Fruit fly (Drosophila melanogaster) whole organism, prepupa: Measurements from ENCODE around the gene CG31683.

Experiments used
- Blimp-1 ChIP-seq: fragments of 200-800 bp; sonication (Bioruptor generic); optimal IDR thresholded peaks from 3 replicates; lab custom pipeline; 2017; ENCODE audit warnings: missing biosample characterization, missing genetic modification characterization, mild to moderate bottlenecking, moderate library complexity, missing genetic modification reagents
- CG11294 ChIP-seq: fragments of 200-800 bp; sonication (Bioruptor generic); IDR thresholded peaks from 2 replicates; pipeline ENCODE4 v1.3.6; 2022; ENCODE audit warnings: missing biosample characterization, missing genetic modification characterization
- CG11762 ChIP-seq: fragments of 200-800 bp; sonication (Bioruptor generic); optimal IDR thresholded peaks from 3 replicates; lab custom pipeline; 2016; ENCODE audit warnings: missing biosample characterization, missing genetic modification characterization; ENCODE audit not compliant: insufficient read depth
- CG15336 ChIP-seq: fragments of 200-800 bp; sonication (Bioruptor generic); IDR thresholded peaks from 2 replicates; pipeline ENCODE4 v1.3.6; 2022; ENCODE audit warnings: missing biosample characterization, missing genetic modification characterization
- CG1621 ChIP-seq: fragments of 200-800 bp; sonication (Bioruptor generic); optimal IDR thresholded peaks from 3 replicates; lab custom pipeline; 2018; ENCODE audit warnings: missing biosample characterization, mild to moderate bottlenecking, missing genetic modification characterization
- CG16779 ChIP-seq: fragments of 200-800 bp; sonication (Bioruptor generic); optimal IDR thresholded peaks from 3 replicates; lab custom pipeline; 2017; ENCODE audit warnings: missing biosample characterization, mild to moderate bottlenecking, missing genetic modification characterization
- CG31627 ChIP-seq: fragments of 200-800 bp; sonication (Bioruptor generic); optimal IDR thresholded peaks from 3 replicates; lab custom pipeline; 2016; ENCODE audit warnings: missing biosample characterization, missing genetic modification characterization
- CG32006 ChIP-seq: fragments of 200-800 bp; sonication (Bioruptor generic); optimal IDR thresholded peaks from 3 replicates; lab custom pipeline; 2017; ENCODE audit warnings: missing biosample characterization, mild to moderate bottlenecking, missing genetic modification characterization
- CG34406 ChIP-seq: fragments of 200-800 bp; sonication (Bioruptor generic); optimal IDR thresholded peaks from 3 replicates; lab custom pipeline; 2016; ENCODE audit warnings: missing biosample characterization, missing genetic modification characterization
- CG3919 ChIP-seq: fragments of 200-800 bp; sonication (Bioruptor generic); optimal IDR thresholded peaks from 3 replicates; lab custom pipeline; 2016; ENCODE audit warnings: missing biosample characterization, missing genetic modification characterization
- CG4318 ChIP-seq: fragments of 200-800 bp; sonication (Bioruptor generic); optimal IDR thresholded peaks from 3 replicates; lab custom pipeline; 2017; ENCODE audit warnings: missing biosample characterization, mild to moderate bottlenecking, missing genetic modification characterization
- CG6163 ChIP-seq: fragments of 200-800 bp; sonication (Bioruptor generic); IDR thresholded peaks from 3 replicates; pipeline ENCODE4 v1.3.6; 2022; ENCODE audit warnings: missing biosample characterization, missing genetic modification characterization
- CG6276 ChIP-seq: fragments of 200-800 bp; sonication (Bioruptor generic); optimal IDR thresholded peaks from 2 replicates; lab custom pipeline; 2017; ENCODE audit warnings: missing biosample characterization, mild to moderate bottlenecking, missing genetic modification characterization
- CG6808 ChIP-seq: fragments of 200-800 bp; sonication (Bioruptor generic); optimal IDR thresholded peaks from 3 replicates; lab custom pipeline; 2017; ENCODE audit warnings: missing biosample characterization, missing genetic modification characterization, mild to moderate bottlenecking, moderate library complexity, missing genetic modification reagents
- CG6854 ChIP-seq: fragments of 200-800 bp; sonication (Bioruptor generic); optimal IDR thresholded peaks from 2 replicates; lab custom pipeline; 2017; ENCODE audit warnings: missing biosample characterization, mild to moderate bottlenecking, missing genetic modification characterization
- CG7368 ChIP-seq: fragments of 200-800 bp; sonication (Bioruptor generic); optimal IDR thresholded peaks from 3 replicates; lab custom pipeline; 2016; ENCODE audit warnings: missing biosample characterization, missing genetic modification characterization
- CG8319 ChIP-seq: fragments of 200-800 bp; sonication (Bioruptor generic); optimal IDR thresholded peaks from 3 replicates; lab custom pipeline; 2016; ENCODE audit warnings: missing biosample characterization, missing genetic modification characterization
- CG8632 ChIP-seq: fragments of 200-800 bp; sonication (Bioruptor generic); optimal IDR thresholded peaks from 3 replicates; lab custom pipeline; 2016; ENCODE audit warnings: missing biosample characterization, missing genetic modification characterization
- CG9139 ChIP-seq: fragments of 200-800 bp; sonication (Bioruptor generic); optimal IDR thresholded peaks from 3 replicates; lab custom pipeline; 2017; ENCODE audit warnings: missing biosample characterization, mild to moderate bottlenecking, missing genetic modification characterization
- Eip78C ChIP-seq: fragments of 200-800 bp; sonication (Bioruptor generic); peaks from one replicate; lab custom pipeline; 2016; ENCODE audit warnings: missing biosample characterization, missing genetic modification characterization
- Eip93F ChIP-seq: fragments of 200-800 bp; sonication (Bioruptor generic); optimal IDR thresholded peaks from 2 replicates; lab custom pipeline; 2016; ENCODE audit warnings: missing biosample characterization, mild to moderate bottlenecking, missing genetic modification characterization
- Ets21C ChIP-seq: fragments of 200-800 bp; sonication (Bioruptor generic); optimal IDR thresholded peaks from 3 replicates; lab custom pipeline; 2016; ENCODE audit warnings: missing biosample characterization, missing genetic modification characterization
- Hr4 ChIP-seq: fragments of 200-800 bp; sonication (Bioruptor generic); optimal IDR thresholded peaks from 3 replicates; lab custom pipeline; 2016; ENCODE audit warnings: missing biosample characterization, missing genetic modification characterization
- Met ChIP-seq: fragments of 200-800 bp; sonication (Bioruptor generic); optimal IDR thresholded peaks from 3 replicates; lab custom pipeline; 2016; ENCODE audit warnings: missing biosample characterization, missing genetic modification characterization
- OdsH ChIP-seq: fragments of 200-800 bp; sonication (Bioruptor generic); optimal IDR thresholded peaks from 3 replicates; lab custom pipeline; 2016; ENCODE audit warnings: missing biosample characterization, missing genetic modification characterization
- Smox ChIP-seq: fragments of 200-800 bp; sonication (Bioruptor generic); optimal IDR thresholded peaks from 3 replicates; lab custom pipeline; 2016; ENCODE audit warnings: missing biosample characterization, missing genetic modification characterization
- Sox14 ChIP-seq: fragments of 200-800 bp; sonication (Bioruptor generic); optimal IDR thresholded peaks from 3 replicates; lab custom pipeline; 2016; ENCODE audit warnings: missing biosample characterization, missing genetic modification characterization
- Sox15 ChIP-seq: fragments of 200-800 bp; sonication (Bioruptor generic); optimal IDR thresholded peaks from 3 replicates; lab custom pipeline; 2016; ENCODE audit warnings: missing biosample characterization, missing genetic modification characterization
- dac ChIP-seq: fragments of 200-800 bp; sonication (Bioruptor generic); optimal IDR thresholded peaks from 2 replicates; lab custom pipeline; 2017; ENCODE audit warnings: missing biosample characterization, mild to moderate bottlenecking, missing genetic modification characterization
- dsx ChIP-seq: fragments of 200-800 bp; optimal IDR thresholded peaks from 3 replicates; lab custom pipeline; 2019; ENCODE audit warnings: missing biosample characterization, mild to moderate bottlenecking, missing genetic modification characterization, moderate library complexity; ENCODE audit not compliant: poor library complexity, severe bottlenecking
- esn ChIP-seq: fragments of 200-800 bp; sonication (Bioruptor generic); optimal IDR thresholded peaks from 2 replicates; lab custom pipeline; 2016; ENCODE audit warnings: missing biosample characterization, mild to moderate bottlenecking, missing genetic modification characterization, moderate library complexity
- fd59A ChIP-seq: fragments of 200-800 bp; sonication (Bioruptor generic); optimal IDR thresholded peaks from 2 replicates; lab custom pipeline; 2017; ENCODE audit warnings: missing biosample characterization, mild to moderate bottlenecking, missing genetic modification characterization, missing genetic modification reagents
- fkh ChIP-seq: fragments of 200-800 bp; sonication (Bioruptor generic); optimal IDR thresholded peaks from 3 replicates; lab custom pipeline; 2017; ENCODE audit warnings: missing biosample characterization, mild to moderate bottlenecking, missing genetic modification characterization, moderate library complexity
- lz ChIP-seq: fragments of 200-800 bp; sonication (Bioruptor generic); optimal IDR thresholded peaks from 3 replicates; lab custom pipeline; 2016; ENCODE audit warnings: missing biosample characterization, missing genetic modification characterization
- ss ChIP-seq, 2 experiments: fragments of 200-800 bp; sonication (Bioruptor generic); optimal IDR thresholded peaks; 2 replicates in 1 of 2; 3 replicates in 1 of 2; lab custom pipeline; 2017 to 2018; ENCODE audit warnings: mild to moderate bottlenecking in 2 of 2, missing biosample characterization in 2 of 2, missing genetic modification characterization in 2 of 2, moderate library complexity in 1 of 2
- topi ChIP-seq: fragments of 200-800 bp; sonication (Bioruptor generic); optimal IDR thresholded peaks from 3 replicates; lab custom pipeline; 2016; ENCODE audit warnings: missing biosample characterization, missing genetic modification characterization
- vri ChIP-seq: fragments of 200-800 bp; sonication (Bioruptor generic); optimal IDR thresholded peaks from 3 replicates; lab custom pipeline; 2016; ENCODE audit warnings: missing biosample characterization, mild to moderate bottlenecking, missing genetic modification characterization

CG31683 gene

DNA sequence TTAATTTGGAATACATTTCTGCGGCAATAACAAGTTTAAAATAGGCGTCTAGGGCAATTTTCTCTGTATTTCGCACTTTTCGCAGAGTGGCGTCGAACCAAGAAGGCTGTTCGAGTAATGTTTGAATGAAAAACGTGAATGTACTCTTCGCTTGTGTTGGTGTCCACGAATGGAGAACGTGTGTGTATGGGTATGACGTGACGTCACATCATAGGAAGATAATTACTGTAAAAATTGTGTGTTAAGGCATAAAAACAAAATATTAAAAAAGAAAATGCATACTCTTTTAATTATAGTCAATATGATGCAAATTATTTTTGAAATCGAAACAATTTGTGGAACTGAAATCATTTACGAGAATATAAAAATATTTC is 21.4 kb downstream of the CG31683 start:
- no peak for TF ChIP-seq Smox (GFP tag; lab: Kevin White, UChicago)
- no peak for TF ChIP-seq CG32006 (GFP tag; lab: Kevin White, UChicago)
- no peak for TF ChIP-seq Met
- no peak for TF ChIP-seq fd59A (GFP tag; lab: Kevin White, UChicago)

DNA sequence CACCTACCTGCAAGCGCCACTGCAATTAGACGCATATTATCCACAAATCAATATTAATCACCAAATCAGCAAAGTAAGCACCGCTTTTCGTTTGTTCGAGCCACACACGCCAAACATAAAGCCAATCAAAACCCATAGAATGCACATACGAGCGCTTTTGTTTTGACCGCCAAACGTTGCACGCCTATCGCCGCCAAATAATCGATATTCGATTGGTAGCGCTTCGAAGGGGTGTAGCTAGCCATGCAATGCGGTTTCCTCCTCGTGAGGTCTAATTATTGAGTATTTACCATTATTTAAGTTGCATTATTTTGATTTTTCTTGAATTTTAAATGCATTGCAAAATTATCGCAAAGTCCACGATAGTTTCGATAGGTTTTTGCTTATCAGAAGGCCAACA is 22.4 kb downstream of the CG31683 start:
- TF ChIP-seq ss (GFP tag; optimal IDR thresholded peaks at IDR 0.05; lab: Kevin White, UChicago) (peak in 1 of 2 experiments; percentile 11), CG34406 (GFP tag; lab: Kevin White, UChicago) (no peak), CG6163 (GFP tag; lab: Robert Waterston, UW) (0 out of 3 replicates have a peak, but pooled peaks have one; percentile 22)

DNA sequence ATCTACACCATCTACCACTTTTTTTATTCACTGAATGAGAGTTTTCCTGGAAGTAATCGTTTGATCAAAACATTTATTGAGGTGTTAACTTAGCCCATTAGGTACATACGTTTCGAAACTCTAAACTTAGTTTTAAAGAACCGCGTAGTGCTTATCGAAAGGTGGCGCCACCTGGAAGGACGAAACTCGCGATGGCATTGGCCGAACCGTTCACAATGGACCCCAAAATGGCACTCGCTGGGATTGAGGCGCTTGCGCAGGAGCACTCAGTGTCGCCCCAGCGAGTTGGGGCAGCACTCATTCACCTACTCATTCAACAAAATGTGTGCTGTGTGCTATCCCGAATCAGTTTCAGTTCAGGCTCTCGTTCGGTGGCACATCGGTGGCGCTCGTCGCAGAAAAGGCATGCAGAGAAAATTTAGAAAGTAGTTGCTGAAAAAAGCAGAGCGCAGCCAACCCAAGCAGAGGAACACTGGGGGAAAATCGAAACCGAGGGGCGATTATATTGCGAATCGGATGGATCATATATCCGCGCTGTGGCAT is 23.8 kb downstream of the CG31683 start, which contains the start of gene CG31688:
Gene CG31688 (plus strand): TSS at position 346 of the 543 bp plus-strand sequence.
- TF ChIP-seq Eip78C (GFP tag; lab: Kevin White, UChicago) (peak; percentile 9), Ets21C (no peak)

DNA sequence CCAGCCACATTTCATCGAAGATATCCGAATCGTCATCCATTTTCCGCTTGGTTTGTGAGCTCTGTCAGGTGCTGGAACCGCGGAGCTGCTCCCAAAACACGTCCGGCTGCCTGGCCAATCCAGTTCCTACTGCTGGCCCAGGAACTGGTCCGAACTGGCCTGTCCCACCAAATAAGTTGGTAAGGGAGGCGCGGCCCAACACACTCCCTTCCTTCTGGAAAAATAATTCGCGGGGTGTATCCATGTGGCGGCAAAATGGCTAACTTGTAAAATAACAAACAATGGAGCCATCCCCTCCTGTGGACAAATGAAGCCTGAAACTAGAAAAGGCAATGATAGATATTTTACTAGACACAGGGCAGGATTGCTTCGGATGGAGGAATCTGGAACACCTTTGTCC is 25.2 kb downstream of the CG31683 start, which contains the start of gene CG15130:
Gene CG15130 (minus strand): TSS at position 101 of the 400 bp plus-strand sequence.
- no peak for TF ChIP-seq CG6808
- TF ChIP-seq Sox15 (GFP tag; lab: Kevin White, UChicago) = no peak
- TF ChIP-seq CG8632 (GFP tag; lab: Kevin White, UChicago) = no peak
- no peak for TF ChIP-seq topi (GFP tag; lab: Kevin White, UChicago)
- TF ChIP-seq lz (GFP tag; lab: Kevin White, UChicago) = no peak
- TF ChIP-seq CG9139 (GFP tag; lab: Kevin White, UChicago) = no peak

DNA sequence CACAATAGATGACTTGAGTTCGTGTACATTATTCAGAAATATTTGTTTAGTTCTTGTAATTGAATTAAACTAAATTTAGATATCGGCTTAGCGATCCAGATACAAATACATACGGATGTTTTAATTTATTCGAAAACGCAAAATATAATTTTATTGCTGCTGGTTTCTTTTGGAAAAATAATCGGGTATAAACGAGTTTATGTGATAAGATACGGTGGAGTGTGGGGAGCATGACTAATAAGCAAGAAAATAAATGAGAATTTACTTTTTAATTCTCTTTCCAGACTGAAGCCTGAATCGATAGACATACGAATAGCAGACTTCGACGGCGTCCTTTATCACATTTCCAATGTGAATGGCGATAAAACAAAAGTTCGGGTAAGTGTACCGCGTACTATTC is 29.7 kb downstream of the CG31683 start:
- no peak for TF ChIP-seq CG31627 (GFP tag; lab: Kevin White, UChicago)
- no peak for TF ChIP-seq Sox15 (GFP tag; lab: Kevin White, UChicago)
- no peak for TF ChIP-seq CG6808
- no peak for TF ChIP-seq Sox14
- TF ChIP-seq CG1621 (tag; lab: Kevin White, UChicago) = no peak
- no peak for TF ChIP-seq dsx (GFP tag; lab: Kevin White, UChicago)
- no peak for TF ChIP-seq OdsH (GFP tag; lab: Kevin White, UChicago)
- no peak for TF ChIP-seq CG11294 (GFP tag; lab: Robert Waterston, UW)
- TF ChIP-seq CG15336 (GFP tag; lab: Robert Waterston, UW) = no peak
- TF ChIP-seq dac (GFP tag; lab: Kevin White, UChicago) = no peak
- no peak for TF ChIP-seq topi (GFP tag; lab: Kevin White, UChicago)
- no peak for TF ChIP-seq CG11762 (GFP tag; lab: Kevin White, UChicago)
- TF ChIP-seq Met = no peak
- no peak for TF ChIP-seq Hr4 (GFP tag; lab: Kevin White, UChicago)
- TF ChIP-seq fd59A (GFP tag; lab: Kevin White, UChicago) = no peak
- TF ChIP-seq CG3919 (GFP tag; lab: Kevin White, UChicago) = no peak
- TF ChIP-seq fkh (GFP tag; lab: Kevin White, UChicago) = no peak
- TF ChIP-seq CG6276 (GFP tag; lab: Kevin White, UChicago) = no peak
- no peak for TF ChIP-seq CG4318 (GFP tag; lab: Kevin White, UChicago)

DNA sequence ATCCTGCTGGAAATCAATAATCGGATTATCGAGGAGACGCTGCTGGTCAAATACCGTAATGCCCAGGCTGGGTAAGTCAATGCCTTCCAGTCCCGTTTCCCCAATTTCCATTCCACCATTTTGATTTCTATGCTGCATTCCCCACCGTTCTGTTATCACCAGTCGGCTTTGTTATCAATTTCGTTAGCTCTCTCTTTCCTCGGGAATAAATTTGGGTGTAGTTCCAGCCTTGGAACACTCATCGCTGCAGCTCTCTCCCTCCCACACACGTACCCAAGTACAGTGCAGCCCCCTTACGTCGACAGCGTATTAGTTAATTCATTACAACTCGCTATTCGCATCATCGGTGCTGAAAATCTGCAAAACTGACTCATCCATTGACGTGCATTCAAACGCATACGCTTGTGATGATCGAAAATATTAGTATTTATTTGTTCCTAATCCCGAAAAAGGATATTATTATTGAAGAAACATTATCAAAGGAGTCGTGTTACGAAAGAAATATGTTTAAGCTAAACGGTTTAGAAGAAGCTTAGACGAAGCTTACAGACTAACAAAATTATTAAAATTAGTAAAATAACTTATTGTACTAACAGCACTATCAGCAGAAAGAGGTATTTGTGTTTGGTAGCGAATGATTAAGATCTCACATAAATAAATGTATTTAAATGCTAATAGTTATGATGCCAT is 32.0 kb downstream of the CG31683 start:
- TF ChIP-seq CG9139 (GFP tag; lab: Kevin White, UChicago) (no peak), Smox (GFP tag; lab: Kevin White, UChicago) (no peak), Met (peak; percentile 34), Blimp-1 (GFP tag; lab: Kevin White, UChicago) (no peak), CG8632 (GFP tag; lab: Kevin White, UChicago) (no peak), ss (GFP tag; optimal IDR thresholded peaks at IDR 0.05; lab: Kevin White, UChicago) (no peak), dac (GFP tag; lab: Kevin White, UChicago) (no peak), CG16779 (no peak), Eip93F (GFP tag; lab: Kevin White, UChicago) (peak; percentile 24), esn (GFP tag; lab: Kevin White, UChicago) (peak; percentile 41), CG6854 (GFP tag; lab: Kevin White, UChicago) (no peak), CG11294 (GFP tag; lab: Robert Waterston, UW) (no peak), CG31627 (GFP tag; lab: Kevin White, UChicago) (peak; percentile 33), CG8319 (GFP tag; lab: Kevin White, UChicago) (no peak), fd59A (GFP tag; lab: Kevin White, UChicago) (no peak), Sox14 (no peak), CG7368 (GFP tag; lab: Kevin White, UChicago) (no peak), lz (GFP tag; lab: Kevin White, UChicago) (peak; percentile 3), Eip78C (GFP tag; lab: Kevin White, UChicago) (peak; percentile 74), CG11762 (GFP tag; lab: Kevin White, UChicago) (no peak), vri (peak; percentile 60)
